Worm (Caenorhabditis elegans) whole organism, L4/young adult: ENCODE measurements around the gene glr-1.

Experiments used
- W03F9.2 ChIP-seq: fragments of 150-350 bp; optimal IDR thresholded peaks from 2 replicates; lab custom pipeline; 2014; ENCODE audit warnings: missing biosample characterization, missing genetic modification characterization
- dao-5 ChIP-seq: sonication (generic microtip); optimal IDR thresholded peaks from 2 replicates; lab custom pipeline; 2016; ENCODE audit warnings: missing genotype, missing genetic modification characterization, moderate library complexity, missing compliant biosample characterization
- him-1 ChIP-seq: sonication (generic microtip); optimal IDR thresholded peaks from 2 replicates; lab custom pipeline; 2016; ENCODE audit warnings: missing genotype, missing genetic modification reagents, missing genetic modification characterization, missing compliant biosample characterization

DNA sequence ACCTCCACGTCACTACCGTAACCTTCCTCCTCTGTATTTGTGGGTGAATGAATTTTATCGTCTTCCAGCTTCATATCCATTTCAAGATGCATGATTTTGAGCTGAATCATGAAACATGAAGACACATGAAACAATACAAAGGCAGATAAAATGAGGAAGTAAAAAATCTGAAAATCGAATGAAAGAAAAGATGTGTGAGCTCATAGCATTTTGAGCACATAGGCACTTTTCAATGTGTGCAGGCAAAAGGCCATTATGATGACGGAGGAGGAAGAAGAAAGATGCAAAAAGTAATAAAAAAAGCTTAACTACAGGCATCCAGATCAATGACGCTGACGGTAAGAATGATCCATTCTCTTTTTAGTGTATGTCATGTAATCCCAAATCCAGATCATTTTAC, 9.3 kb upstream of the glr-1 start, which contains the start of gene ztf-30:
- TF ChIP-seq him-1 (no peak), W03F9.2 (no peak), dao-5 (tag; lab: Kevin White, UChicago) (no peak)
